Fruit fly (Drosophila melanogaster) whole organism, wandering third instar larva: ENCODE results near the gene Pk34A.

ENCODE experiments used
- CG32264 ChIP-seq: fragments of 200-800 bp; sonication (Bioruptor generic); optimal IDR thresholded peaks from 2 replicates; lab custom pipeline; 2016; ENCODE audit warnings: missing biosample characterization, missing genetic modification characterization
- CG9705 ChIP-seq: fragments of 200-800 bp; sonication (Bioruptor generic); optimal IDR thresholded peaks from 2 replicates; lab custom pipeline; 2018; ENCODE audit warnings: missing biosample characterization, mild to moderate bottlenecking, missing genetic modification characterization
- Dfd ChIP-seq: fragments of >200 bp; optimal IDR thresholded peaks from 2 replicates; lab custom pipeline; 2017; ENCODE audit warnings: missing biosample characterization, missing genetic modification characterization
- Dif ChIP-seq: fragments of 200-275, 200-300 bp; sonication (Bioruptor generic); optimal IDR thresholded peaks from 2 replicates; lab custom pipeline; 2018; ENCODE audit warnings: missing biosample characterization, missing genetic modification characterization; ENCODE audit not compliant: partially characterized antibody
- GATAd ChIP-seq: sonication (Bioruptor generic); optimal IDR thresholded peaks from 2 replicates; lab custom pipeline; 2016; ENCODE audit warnings: missing biosample characterization, missing genetic modification characterization
- HLH106 ChIP-seq: fragments of 200-800 bp; optimal IDR thresholded peaks from 3 replicates; lab custom pipeline; 2019; ENCODE audit warnings: missing biosample characterization, mild to moderate bottlenecking, missing genetic modification characterization, moderate library complexity
- Hnf4 ChIP-seq: fragments of 200-800 bp; sonication (Bioruptor generic); optimal IDR thresholded peaks from 2 replicates; lab custom pipeline; 2016; ENCODE audit warnings: missing biosample characterization, mild to moderate bottlenecking, missing genetic modification characterization
- Hr78 ChIP-seq: fragments of >200 bp; optimal IDR thresholded peaks from 2 replicates; lab custom pipeline; 2017; ENCODE audit warnings: missing biosample characterization, missing genetic modification characterization
- Hr83 ChIP-seq: fragments of 200-300 bp; sonication (Bioruptor generic); optimal IDR thresholded peaks from 2 replicates; lab custom pipeline; 2016; ENCODE audit warnings: missing biosample characterization, mild to moderate bottlenecking, missing genetic modification characterization, moderate library complexity; ENCODE audit not compliant: poor library complexity, severe bottlenecking
- Mio ChIP-seq: sonication (Bioruptor generic); optimal IDR thresholded peaks from 2 replicates; lab custom pipeline; 2016; ENCODE audit warnings: missing biosample characterization, missing genetic modification characterization
- N ChIP-seq: fragments of >200 bp; optimal IDR thresholded peaks from 2 replicates; lab custom pipeline; 2018; ENCODE audit warnings: missing biosample characterization, missing external identifiers, missing genetic modification characterization
- OdsH ChIP-seq: fragments of 200-800 bp; sonication (Bioruptor generic); optimal IDR thresholded peaks from 2 replicates; lab custom pipeline; 2016; ENCODE audit warnings: missing biosample characterization, mild to moderate bottlenecking, missing genetic modification characterization
- Sp1 ChIP-seq: fragments of 200-800 bp; sonication (Bioruptor generic); optimal IDR thresholded peaks from 3 replicates; lab custom pipeline; 2019; ENCODE audit warnings: missing biosample characterization, mild to moderate bottlenecking, missing genetic modification characterization, moderate library complexity
- br ChIP-seq: fragments of 200-800 bp; sonication (Bioruptor generic); optimal IDR thresholded peaks from 2 replicates; lab custom pipeline; 2016; ENCODE audit warnings: missing biosample characterization, missing genetic modification characterization
- brk ChIP-seq: fragments of 200-800 bp; sonication (Bioruptor generic); optimal IDR thresholded peaks from 2 replicates; lab custom pipeline; 2016; ENCODE audit warnings: missing biosample characterization, mild to moderate bottlenecking, missing genetic modification characterization
- dl ChIP-seq, 2 experiments: fragments of 175-275, 200-275 bp in 1 of 2; fragments of 200-275 bp in 1 of 2; sonication (Bioruptor generic); optimal IDR thresholded peaks; lab custom pipeline; 2018; ENCODE audit warnings: mild to moderate bottlenecking in 2 of 2, missing biosample characterization in 2 of 2, missing genetic modification characterization in 2 of 2, moderate library complexity in 2 of 2; ENCODE audit not compliant: partially characterized antibody in 2 of 2, insufficient read depth in 1 of 2
- dmrt93B ChIP-seq: fragments of 200-800 bp; sonication (Bioruptor generic); optimal IDR thresholded peaks from 2 replicates; lab custom pipeline; 2018; ENCODE audit warnings: missing biosample characterization, mild to moderate bottlenecking, missing genetic modification characterization
- dsf ChIP-seq: sonication (Bioruptor generic); optimal IDR thresholded peaks from 2 replicates; lab custom pipeline; 2016; ENCODE audit warnings: missing biosample characterization, missing genetic modification characterization, borderline replicate concordance
- ey ChIP-seq: fragments of 200-800 bp; sonication (Bioruptor generic); optimal IDR thresholded peaks from 2 replicates; lab custom pipeline; 2016; ENCODE audit warnings: missing biosample characterization, missing genetic modification characterization
- foxo ChIP-seq, 2 experiments: fragments of 200-800 bp; sonication (Bioruptor generic); optimal IDR thresholded peaks; 2 replicates in 1 of 2; 3 replicates in 1 of 2; lab custom pipeline; 2016 to 2017; ENCODE audit warnings: missing biosample characterization in 2 of 2, missing genetic modification characterization in 2 of 2
- fru ChIP-seq: fragments of 200-800 bp; sonication (Bioruptor generic); optimal IDR thresholded peaks from 3 replicates; lab custom pipeline; 2016; ENCODE audit warnings: missing biosample characterization, mild to moderate bottlenecking, missing genetic modification characterization
- h ChIP-seq: fragments of 200-800 bp; sonication (Bioruptor generic); optimal IDR thresholded peaks from 3 replicates; lab custom pipeline; 2016; ENCODE audit warnings: missing biosample characterization, mild to moderate bottlenecking, missing genetic modification characterization
- jim ChIP-seq: fragments of 175-275, 200-325 bp; sonication (Bioruptor generic); optimal IDR thresholded peaks from 2 replicates; lab custom pipeline; 2016; ENCODE audit warnings: missing biosample characterization, mild to moderate bottlenecking, missing genetic modification characterization
- lola ChIP-seq: fragments of >200 bp; optimal IDR thresholded peaks from 2 replicates; lab custom pipeline; 2017; ENCODE audit warnings: missing biosample characterization, missing genetic modification characterization
- pan ChIP-seq: fragments of >200 bp; optimal IDR thresholded peaks from 2 replicates; lab custom pipeline; 2017
- psq ChIP-seq: fragments of 200-800 bp; sonication (Bioruptor generic); optimal IDR thresholded peaks from 3 replicates; lab custom pipeline; 2017; ENCODE audit warnings: missing biosample characterization, mild to moderate bottlenecking, missing genetic modification characterization, moderate library complexity
- rgr ChIP-seq: fragments of 200-800 bp; sonication (Bioruptor generic); optimal IDR thresholded peaks from 3 replicates; lab custom pipeline; 2016; ENCODE audit warnings: missing biosample characterization, mild to moderate bottlenecking, missing genetic modification characterization
- sage ChIP-seq: fragments of 200-800 bp; sonication (Bioruptor generic); optimal IDR thresholded peaks from 2 replicates; lab custom pipeline; 2016; ENCODE audit warnings: missing biosample characterization, mild to moderate bottlenecking, missing genetic modification characterization
- sv ChIP-seq: fragments of 200-800 bp; sonication (Bioruptor generic); optimal IDR thresholded peaks from 3 replicates; lab custom pipeline; 2016; ENCODE audit warnings: missing biosample characterization, missing genetic modification characterization
- tai ChIP-seq: sonication (Bioruptor generic); optimal IDR thresholded peaks from 2 replicates; lab custom pipeline; 2016; ENCODE audit warnings: missing biosample characterization, missing genetic modification characterization
- usp ChIP-seq: fragments of >200 bp; optimal IDR thresholded peaks from 2 replicates; lab custom pipeline; 2017; ENCODE audit warnings: missing biosample characterization, missing genetic modification characterization
- woc ChIP-seq: sonication (Bioruptor generic); optimal IDR thresholded peaks from 2 replicates; lab custom pipeline; 2016; ENCODE audit warnings: missing biosample characterization, mild to moderate bottlenecking, missing genetic modification characterization

Gene Pk34A

dm6 chr2L:13140891-13141290 is 17.7 kb upstream of the Pk34A start:
- no peak for TF ChIP-seq Dfd
- TF ChIP-seq dl (GFP tag; optimal IDR thresholded peaks at IDR 0.05; lab: Kevin White, UChicago; ENCODE audit: insufficient read depth in 1 of 2, partially characterized antibody in 2 of 2), result no peak
- TF ChIP-seq psq (GFP tag; lab: Kevin White, UChicago), result no peak
- TF ChIP-seq Hr83 (GFP tag; lab: Kevin White, UChicago), result no peak
- TF ChIP-seq Hr78 (GFP tag; lab: Kevin White, UChicago), result no peak
- TF ChIP-seq foxo (GFP tag; optimal IDR thresholded peaks at IDR 0.05; lab: Kevin White, UChicago), result no peak
- no peak for TF ChIP-seq N
- TF ChIP-seq fru, result no peak
- no peak for TF ChIP-seq Hnf4 (GFP tag; lab: Kevin White, UChicago)
- no peak for TF ChIP-seq CG32264 (GFP tag; lab: Kevin White, UChicago)
- no peak for TF ChIP-seq sv
- no peak for TF ChIP-seq sage (GFP tag; lab: Kevin White, UChicago)
- no peak for TF ChIP-seq GATAd (GFP tag; lab: Kevin White, UChicago)
- TF ChIP-seq CG9705, result no peak
- no peak for TF ChIP-seq usp
- TF ChIP-seq dsf (GFP tag; lab: Kevin White, UChicago), result no peak
- TF ChIP-seq jim, result no peak
- TF ChIP-seq Dif (GFP tag; lab: Kevin White, UChicago), result no peak

DNA sequence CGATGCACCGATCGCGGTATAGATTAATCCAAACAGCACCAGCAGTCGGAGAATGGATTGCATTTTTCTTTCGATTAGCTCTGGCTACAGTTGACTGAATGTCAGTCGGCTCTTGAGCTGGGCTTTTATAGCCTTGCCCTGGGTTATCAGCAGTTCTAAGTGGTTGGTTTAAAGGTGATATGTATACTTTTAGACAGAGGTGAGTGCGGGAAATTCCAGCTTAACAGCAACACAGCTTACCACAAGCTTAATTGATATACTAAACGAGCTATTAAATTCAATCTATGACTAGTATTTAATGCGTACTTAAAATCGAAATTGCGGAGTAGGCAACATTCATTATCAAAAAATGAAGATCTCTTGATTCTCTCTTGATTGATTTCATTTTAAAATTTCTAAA is 15.8 kb upstream of the Pk34A start, which contains the start of gene CG9928:
Gene CG9928, minus strand, starts transcription at position 101 of the 400 bp plus-strand sequence.
- no peak for TF ChIP-seq HLH106 (tag; lab: Kevin White, UChicago)
- TF ChIP-seq brk (GFP tag; lab: Kevin White, UChicago), result no peak
- TF ChIP-seq woc, result no peak
- TF ChIP-seq lola, result no peak
- no peak for TF ChIP-seq Mio (GFP tag; lab: Kevin White, UChicago)
- TF ChIP-seq pan (lab: Kevin White, UChicago), result no peak
- no peak for TF ChIP-seq Dif (GFP tag; lab: Kevin White, UChicago)
- TF ChIP-seq ey, result no peak
- no peak for TF ChIP-seq fru
- TF ChIP-seq Sp1 (GFP tag; lab: Kevin White, UChicago), result no peak
- TF ChIP-seq usp, result no peak
- no peak for TF ChIP-seq Hr78 (GFP tag; lab: Kevin White, UChicago)
- no peak for TF ChIP-seq tai (GFP tag; lab: Kevin White, UChicago)
- TF ChIP-seq Hnf4 (GFP tag; lab: Kevin White, UChicago), result no peak
- no peak for TF ChIP-seq foxo (GFP tag; optimal IDR thresholded peaks at IDR 0.05; lab: Kevin White, UChicago)
- no peak for TF ChIP-seq OdsH (GFP tag; lab: Kevin White, UChicago)
- no peak for TF ChIP-seq GATAd (GFP tag; lab: Kevin White, UChicago)
- no peak for TF ChIP-seq dmrt93B (GFP tag; lab: Kevin White, UChicago)

dm6 chr2L:13143522-13143921 is 15.1 kb upstream of the Pk34A start, which contains the start of gene CG16978:
TSS of gene CG16978 (minus strand) at chr2L:13143622.
- TF ChIP-seq usp (no peak), brk (GFP tag; lab: Kevin White, UChicago) (no peak), rgr (GFP tag; lab: Kevin White, UChicago) (no peak), N (no peak), Dfd (no peak), woc (no peak)

DNA sequence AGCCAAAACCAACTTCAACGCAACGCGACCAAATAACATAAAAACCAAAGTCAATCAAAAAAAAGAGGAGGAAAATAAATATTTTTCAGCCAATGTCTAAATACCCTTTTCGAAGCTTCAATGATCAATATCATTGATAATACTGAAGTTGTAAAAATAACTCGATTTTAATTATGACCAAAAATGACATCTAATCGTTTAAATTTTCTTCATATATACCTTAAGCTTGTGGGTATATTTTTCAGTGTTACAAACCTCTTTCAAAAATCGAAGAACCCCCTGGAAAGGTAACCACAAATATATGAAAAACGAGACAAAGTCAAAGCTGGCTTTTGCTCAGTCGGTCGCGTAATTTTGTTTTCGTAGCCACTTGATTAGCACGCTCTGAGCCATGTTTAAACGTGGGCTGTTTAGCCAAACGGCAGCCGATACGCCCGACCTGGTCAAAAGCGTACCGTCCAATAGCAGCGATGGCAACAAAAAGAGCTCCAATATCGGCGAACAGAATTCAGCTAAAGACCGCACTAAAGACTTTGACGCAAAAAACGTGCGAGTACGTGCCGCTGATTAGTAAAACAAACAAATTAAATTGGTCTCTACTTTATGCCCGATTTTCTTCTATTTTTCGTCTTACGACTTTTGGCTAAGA is 13.5 kb upstream of the Pk34A start:
- TF ChIP-seq foxo (GFP tag; optimal IDR thresholded peaks at IDR 0.05; lab: Kevin White, UChicago) (peak in 1 of 2 experiments; percentile 57), HLH106 (tag; lab: Kevin White, UChicago) (peak; percentile 41), fru (peak; percentile 44), ey (peak; percentile 46), dl (GFP tag; optimal IDR thresholded peaks at IDR 0.05; lab: Kevin White, UChicago; ENCODE audit: insufficient read depth in 1 of 2, partially characterized antibody in 2 of 2) (no peak), psq (GFP tag; lab: Kevin White, UChicago) (peak; percentile 16), sv (peak; percentile 56), h (peak; percentile 60), rgr (GFP tag; lab: Kevin White, UChicago) (peak; percentile 67), OdsH (GFP tag; lab: Kevin White, UChicago) (peak; percentile 41), Dfd (no peak), br (GFP tag; lab: Kevin White, UChicago) (peak; percentile 2), Mio (GFP tag; lab: Kevin White, UChicago) (no peak), Dif (GFP tag; lab: Kevin White, UChicago) (no peak), woc (peak; percentile 33), Hnf4 (GFP tag; lab: Kevin White, UChicago) (peak; percentile 25)
